Fruit fly (Drosophila melanogaster): Measurements from ENCODE around the gene Idh.

Idh gene

DNA sequence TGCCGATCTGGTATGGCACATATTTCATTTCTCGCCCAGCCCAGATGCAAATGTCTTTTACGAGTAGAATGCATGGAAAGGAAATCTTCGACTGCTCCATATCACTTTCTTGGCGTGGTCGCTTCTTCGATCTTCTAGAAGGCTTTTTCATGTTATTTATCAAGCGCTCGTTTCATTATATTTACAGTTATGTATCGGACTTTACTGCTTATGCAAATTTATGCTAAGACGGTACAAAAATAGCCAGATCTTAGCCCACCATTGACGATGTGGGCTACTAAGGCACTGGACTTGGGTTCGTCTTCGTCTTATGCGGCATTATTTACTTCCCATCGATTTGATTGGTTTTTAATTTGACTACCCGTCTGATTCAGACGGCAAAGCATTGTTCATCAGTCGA is 2.6 kb upstream of the Idh start:
- TF ChIP-seq br (GFP tag; optimal IDR thresholded peaks at IDR 0.05) (no peak), usp (GFP tag; optimal IDR thresholded peaks at IDR 0.05) (no peak), foxo (GFP tag; optimal IDR thresholded peaks at IDR 0.05) (no peak), fru (GFP tag; optimal IDR thresholded peaks at IDR 0.05) (no peak), Hnf4 (GFP tag; optimal IDR thresholded peaks at IDR 0.05) (no peak), dmrt93B (GFP tag; optimal IDR thresholded peaks at IDR 0.05) (no peak), sv (GFP tag; optimal IDR thresholded peaks at IDR 0.05) (no peak), psq (GFP tag; optimal IDR thresholded peaks at IDR 0.05) (no peak), Myc (optimal IDR thresholded peaks at IDR 0.05) (no peak), h (GFP tag; optimal IDR thresholded peaks at IDR 0.05) (no peak), tai (GFP tag; optimal IDR thresholded peaks at IDR 0.05) (no peak), sage (GFP tag; optimal IDR thresholded peaks at IDR 0.05) (no peak), OdsH (GFP tag; optimal IDR thresholded peaks at IDR 0.05) (no peak), N (GFP tag; optimal IDR thresholded peaks at IDR 0.05) (no peak), dsf (GFP tag; optimal IDR thresholded peaks at IDR 0.05; ENCODE audit: borderline replicate concordance) (no peak), rgr (GFP tag; optimal IDR thresholded peaks at IDR 0.05) (no peak), GATAd (GFP tag; optimal IDR thresholded peaks at IDR 0.05) (no peak), woc (GFP tag; optimal IDR thresholded peaks at IDR 0.05) (no peak)

- TF ChIP-seq jim (GFP tag; optimal IDR thresholded peaks at IDR 0.05): peak; percentile 56
- no peak for TF ChIP-seq CG9705 (GFP tag; optimal IDR thresholded peaks at IDR 0.05)
- TF ChIP-seq Hr83 (GFP tag; optimal IDR thresholded peaks at IDR 0.05; ENCODE audit: poor library complexity, severe bottlenecking): no peak
- TF ChIP-seq Dif (GFP tag; optimal IDR thresholded peaks at IDR 0.05; ENCODE audit: partially characterized antibody): peak; percentile 22
Measured at dm6 chr3L:8360063-8360642, 553 bp downstream of the Idh start.

dm6 chr3L:8358776-8359455 is 1.8 kb downstream of the Idh start:
- TF ChIP-seq Dfd (GFP tag; optimal IDR thresholded peaks at IDR 0.05): no peak
- TF ChIP-seq sv (GFP tag; optimal IDR thresholded peaks at IDR 0.05): no peak
- TF ChIP-seq GATAd (GFP tag; optimal IDR thresholded peaks at IDR 0.05): no peak
- TF ChIP-seq CrebA (GFP tag; optimal IDR thresholded peaks at IDR 0.05; ENCODE audit: borderline replicate concordance): no peak
- TF ChIP-seq fru (GFP tag; optimal IDR thresholded peaks at IDR 0.05): peak; percentile 61
- TF ChIP-seq rgr (GFP tag; optimal IDR thresholded peaks at IDR 0.05): no peak
- TF ChIP-seq CG9705 (GFP tag; optimal IDR thresholded peaks at IDR 0.05): no peak
- no peak for TF ChIP-seq tai (GFP tag; optimal IDR thresholded peaks at IDR 0.05)
- no peak for TF ChIP-seq usp (GFP tag; optimal IDR thresholded peaks at IDR 0.05)
- no peak for TF ChIP-seq brk (GFP tag; optimal IDR thresholded peaks at IDR 0.05)
- no peak for TF ChIP-seq Hr78 (GFP tag; optimal IDR thresholded peaks at IDR 0.05)
- TF ChIP-seq Dif (GFP tag; optimal IDR thresholded peaks at IDR 0.05; ENCODE audit: partially characterized antibody): no peak
- no peak for TF ChIP-seq Abd-B (GFP tag; optimal IDR thresholded peaks at IDR 0.05)
- no peak for TF ChIP-seq CG32264 (GFP tag; optimal IDR thresholded peaks at IDR 0.05)
- TF ChIP-seq Hnf4 (GFP tag; optimal IDR thresholded peaks at IDR 0.05): no peak
- TF ChIP-seq Sp1 (GFP tag; optimal IDR thresholded peaks at IDR 0.05): no peak
- TF ChIP-seq Vsx2 (GFP tag; optimal IDR thresholded peaks at IDR 0.05; ENCODE audit: partially characterized antibody): no peak
- TF ChIP-seq h (GFP tag; optimal IDR thresholded peaks at IDR 0.05): peak; percentile 3

DNA sequence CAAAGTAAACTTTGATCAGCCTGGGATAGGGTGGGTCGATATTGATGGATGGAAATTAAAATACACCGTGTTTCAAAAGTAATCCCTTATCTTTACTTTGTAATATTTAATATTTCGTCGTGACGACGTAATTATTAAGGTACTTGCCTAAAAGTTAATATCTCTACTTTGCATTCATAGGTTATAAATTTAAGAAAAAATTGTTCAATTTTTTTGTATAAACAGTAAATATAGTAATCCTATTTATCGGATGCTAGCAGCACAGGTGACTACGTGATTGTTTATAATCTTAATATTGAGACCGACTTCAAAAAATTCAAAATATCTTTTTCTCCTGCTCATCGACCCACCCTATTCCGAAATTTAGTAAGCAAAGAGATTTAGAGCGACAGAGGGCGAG is 2.6 kb downstream of the Idh start:
- no peak for TF ChIP-seq usp (GFP tag; optimal IDR thresholded peaks at IDR 0.05)
- no peak for TF ChIP-seq Dfd (GFP tag; optimal IDR thresholded peaks at IDR 0.05)
- TF ChIP-seq CG32264 (GFP tag; optimal IDR thresholded peaks at IDR 0.05): no peak
- no peak for TF ChIP-seq Dif (GFP tag; optimal IDR thresholded peaks at IDR 0.05; ENCODE audit: partially characterized antibody)
- peak; percentile 7 for TF ChIP-seq OdsH (GFP tag; optimal IDR thresholded peaks at IDR 0.05)
- no peak for TF ChIP-seq dl (GFP tag; optimal IDR thresholded peaks at IDR 0.05; ENCODE audit: insufficient read depth in 1 of 2, partially characterized antibody in 2 of 2)
- no peak for TF ChIP-seq h (GFP tag; optimal IDR thresholded peaks at IDR 0.05)
- peak; percentile 7 for TF ChIP-seq CG9705 (GFP tag; optimal IDR thresholded peaks at IDR 0.05)
- peak in 1 of 2 experiments; percentile 39 for TF ChIP-seq foxo (GFP tag; optimal IDR thresholded peaks at IDR 0.05)
- TF ChIP-seq jim (GFP tag; optimal IDR thresholded peaks at IDR 0.05): no peak
